Worm (Caenorhabditis elegans) whole organism, late embryonic: ENCODE measurements around the gene Y58A7A.4.
"Not testable (repeated sequence)": the region's sequence is repeated elsewhere in the genome, so short reads cannot be mapped to it uniquely, and the experiment has no call there.

Source experiments
- K02D7.2 ChIP-seq: sonication (generic microtip); optimal IDR thresholded peaks from 2 replicates; lab custom pipeline; 2017; ENCODE audit warnings: mild to moderate bottlenecking, missing genetic modification characterization, missing compliant biosample characterization
- T23F11.4 ChIP-seq: fragments of 200-800 bp; sonication (Bioruptor generic); optimal IDR thresholded peaks from 2 replicates; lab custom pipeline; 2018; ENCODE audit warnings: mild to moderate bottlenecking, missing genetic modification characterization, missing compliant biosample characterization
- Y22D7AL.16 ChIP-seq: sonication (generic microtip); optimal IDR thresholded peaks from 2 replicates; lab custom pipeline; 2016; ENCODE audit warnings: missing genetic modification characterization, missing compliant biosample characterization
- ahr-1 ChIP-seq: sonication (generic microtip); optimal IDR thresholded peaks from 2 replicates; lab custom pipeline; 2016; ENCODE audit warnings: missing genetic modification characterization, missing compliant biosample characterization
- ama-1 ChIP-seq: fragments of 150-350 bp; optimal IDR thresholded peaks from 2 replicates; lab custom pipeline; 2014
- ceh-30 ChIP-seq: fragments of 150-350 bp; optimal IDR thresholded peaks from 2 replicates; lab custom pipeline; 2014; ENCODE audit warnings: missing biosample characterization, missing genetic modification characterization
- ceh-34 ChIP-seq: sonication (generic microtip); optimal IDR thresholded peaks from 2 replicates; lab custom pipeline; 2016; ENCODE audit warnings: mild to moderate bottlenecking, missing genetic modification characterization, missing compliant biosample characterization
- ceh-45 ChIP-seq: fragments of 200-800 bp; sonication (Bioruptor generic); IDR thresholded peaks from 2 replicates; pipeline ENCODE4 v1.3.6; 2022; ENCODE audit warnings: missing genetic modification reagents, missing genetic modification characterization, missing compliant biosample characterization
- ceh-9 ChIP-seq: sonication (generic microtip); optimal IDR thresholded peaks from 2 replicates; lab custom pipeline; 2016; ENCODE audit warnings: mild to moderate bottlenecking, missing genetic modification characterization, inconsistent platforms, missing compliant biosample characterization
- che-1 ChIP-seq: sonication (generic microtip); optimal IDR thresholded peaks from 2 replicates; lab custom pipeline; 2016; ENCODE audit warnings: mild to moderate bottlenecking, missing genetic modification characterization, missing compliant biosample characterization
- dmd-4 ChIP-seq: sonication (generic microtip); optimal IDR thresholded peaks from 2 replicates; lab custom pipeline; 2016; ENCODE audit warnings: borderline replicate concordance, missing genetic modification characterization, missing compliant biosample characterization
- elt-4 ChIP-seq: sonication (generic microtip); optimal IDR thresholded peaks from 2 replicates; lab custom pipeline; 2016; ENCODE audit warnings: missing genetic modification characterization, missing compliant biosample characterization
- fax-1 ChIP-seq: sonication (generic microtip); optimal IDR thresholded peaks from 2 replicates; lab custom pipeline; 2016; ENCODE audit warnings: missing genotype, missing genetic modification characterization, missing compliant biosample characterization
- fkh-10 ChIP-seq: fragments of 150-350 bp; optimal IDR thresholded peaks from 2 replicates; lab custom pipeline; 2014; ENCODE audit warnings: missing biosample characterization, missing genetic modification reagents, missing genetic modification characterization
- fkh-6 ChIP-seq: sonication (generic microtip); optimal IDR thresholded peaks from 2 replicates; lab custom pipeline; 2016; ENCODE audit warnings: missing genetic modification characterization, missing compliant biosample characterization
- hlh-15 ChIP-seq: sonication (generic microtip); optimal IDR thresholded peaks from 2 replicates; lab custom pipeline; 2016; ENCODE audit warnings: missing genetic modification characterization, missing compliant biosample characterization
- hlh-6 ChIP-seq: sonication (generic microtip); optimal IDR thresholded peaks from 2 replicates; lab custom pipeline; 2016; ENCODE audit warnings: missing genotype, missing genetic modification characterization, missing compliant biosample characterization
- lim-6 ChIP-seq: sonication (generic microtip); optimal IDR thresholded peaks from 2 replicates; lab custom pipeline; 2016; ENCODE audit warnings: missing genetic modification characterization, missing compliant biosample characterization
- madf-2 ChIP-seq: sonication (generic microtip); optimal IDR thresholded peaks from 2 replicates; lab custom pipeline; 2017; ENCODE audit warnings: missing genetic modification characterization, missing compliant biosample characterization
- mec-3 ChIP-seq: sonication (generic microtip); optimal IDR thresholded peaks from 2 replicates; lab custom pipeline; 2016; ENCODE audit warnings: borderline replicate concordance, missing genetic modification characterization, missing compliant biosample characterization
- nfya-1 ChIP-seq: sonication (generic microtip); optimal IDR thresholded peaks from 2 replicates; lab custom pipeline; 2017; ENCODE audit warnings: missing genetic modification characterization, mild to moderate bottlenecking, missing compliant biosample characterization, antibody characterized with exemption, moderate library complexity
- nhr-11 ChIP-seq: fragments of 150-350 bp; optimal IDR thresholded peaks from 2 replicates; lab custom pipeline; 2014; ENCODE audit warnings: missing biosample characterization, missing genetic modification characterization
- nhr-232 ChIP-seq: sonication (generic microtip); optimal IDR thresholded peaks from 2 replicates; lab custom pipeline; 2016; ENCODE audit warnings: missing genetic modification characterization, missing compliant biosample characterization
- pag-3 ChIP-seq: sonication (generic microtip); optimal IDR thresholded peaks from 2 replicates; lab custom pipeline; 2016; ENCODE audit warnings: missing compliant biosample characterization, missing genetic modification characterization, borderline replicate concordance
- sdc-2 ChIP-seq: sonication (generic microtip); optimal IDR thresholded peaks from 2 replicates; lab custom pipeline; 2016; ENCODE audit warnings: missing genotype, missing genetic modification characterization, missing compliant biosample characterization
- sox-2 ChIP-seq: fragments of 200-800 bp; sonication (Bioruptor generic); IDR thresholded peaks from 2 replicates; pipeline ENCODE4 v1.3.6; 2022; ENCODE audit warnings: missing genetic modification reagents, missing genetic modification characterization, missing compliant biosample characterization
- sox-4 ChIP-seq: sonication (generic microtip); optimal IDR thresholded peaks from 2 replicates; lab custom pipeline; 2017; ENCODE audit warnings: mild to moderate bottlenecking, missing genetic modification characterization, inconsistent platforms, missing compliant biosample characterization
- tbx-7 ChIP-seq: sonication (generic microtip); optimal IDR thresholded peaks from 2 replicates; lab custom pipeline; 2016; ENCODE audit warnings: missing genotype, missing genetic modification characterization, missing compliant biosample characterization
- unc-3 ChIP-seq, 2 experiments: fragments of 200-800 bp in 1 of 2; sonication (Bioruptor generic) in 1 of 2; sonication (generic microtip) in 1 of 2; conservative IDR thresholded peaks in 1 of 2; optimal IDR thresholded peaks in 1 of 2; 2 replicates each; pipeline versions ENCODE4 v1.3.6 to Lab custom; 2016 to 2022; ENCODE audit warnings: missing compliant biosample characterization in 2 of 2, missing genetic modification characterization in 2 of 2, missing genetic modification reagents in 1 of 2
- unc-42 ChIP-seq: sonication (generic microtip); optimal IDR thresholded peaks from 2 replicates; lab custom pipeline; 2016; ENCODE audit warnings: missing genotype, missing genetic modification characterization, missing compliant biosample characterization
- unc-55 ChIP-seq: sonication (generic microtip); optimal IDR thresholded peaks from 2 replicates; lab custom pipeline; 2017; ENCODE audit warnings: missing biosample characterization, missing genetic modification reagents, missing genetic modification characterization
- zip-5 ChIP-seq: sonication (generic microtip); optimal IDR thresholded peaks from 2 replicates; lab custom pipeline; 2016; ENCODE audit warnings: missing genetic modification characterization, missing compliant biosample characterization

Gene Y58A7A.4

ce11 chrV:5089497-5090134 is 4.8 kb upstream of the Y58A7A.4 start, which contains the start of gene glb-32:
glb-32 (minus strand) TSS chrV:5089547.
- no peak for TF ChIP-seq fkh-10
- TF ChIP-seq sdc-2 = no peak
- no peak for TF ChIP-seq che-1 (tag; lab: Kevin White, UChicago)
- no peak for TF ChIP-seq ahr-1 (tag; lab: Kevin White, UChicago)

- peak; percentile 55 for TF ChIP-seq unc-42 (tag; lab: Kevin White, UChicago)
- TF ChIP-seq fax-1 (tag; lab: Kevin White, UChicago) = no peak
Measured at ce11 chrV:5088311-5088710, 3.5 kb upstream of the Y58A7A.4 start.

ce11 chrV:5086919-5087404 is 2.2 kb upstream of the Y58A7A.4 start, which contains the start of gene Y58A7A.5:
Y58A7A.5 (minus strand) TSS chrV:5086969.
- TF ChIP-seq unc-42 (tag; lab: Kevin White, UChicago) = no peak
- no peak for TF ChIP-seq hlh-15 (tag; lab: Kevin White, UChicago)
- TF ChIP-seq nhr-232 (tag; lab: Kevin White, UChicago) = no peak
- TF ChIP-seq madf-2 (tag; lab: Kevin White, UChicago) = no peak
- TF ChIP-seq hlh-6 = no peak
- no peak for TF ChIP-seq mec-3
- TF ChIP-seq zip-5 = no peak
- no peak for TF ChIP-seq K02D7.2
- TF ChIP-seq fkh-6 (tag; lab: Kevin White, UChicago) = no peak
- no peak for TF ChIP-seq elt-4 (tag; lab: Kevin White, UChicago)
- no peak for TF ChIP-seq Y22D7AL.16
- TF ChIP-seq sox-4 (tag; lab: Kevin White, UChicago) = no peak
- TF ChIP-seq ceh-34 (tag; lab: Kevin White, UChicago) = no peak
- no peak for TF ChIP-seq pag-3 (tag; lab: Kevin White, UChicago)
- no peak for TF ChIP-seq lim-6 (tag; lab: Kevin White, UChicago)
- TF ChIP-seq unc-55 (GFP tag; lab: Kevin White, UChicago) = no peak
- no peak for TF ChIP-seq ama-1
- TF ChIP-seq tbx-7 (tag; lab: Kevin White, UChicago) = no peak
- no peak for TF ChIP-seq dmd-4
- TF ChIP-seq T23F11.4 (GFP tag; lab: Kevin White, UChicago) = no peak

ce11 chrV:5080853-5081338 is 3.9 kb downstream of the Y58A7A.4 start, which contains the start of gene Y58A7A.3:
Y58A7A.3 (minus strand) TSS chrV:5080903.
- TF ChIP-seq nfya-1 (tag; lab: Kevin White, UChicago) (peak; percentile 20), ama-1 (no peak)

ce11 chrV:5075343-5075742 is 9.5 kb downstream of the Y58A7A.4 start:
- TF ChIP-seq ceh-45 (GFP tag; lab: Robert Waterston, UW) = peak; percentile 84
- peak; percentile 60 for TF ChIP-seq unc-3 (GFP tag; conservative IDR thresholded peaks at IDR 0.05; lab: Robert Waterston, UW)
- TF ChIP-seq unc-3 (tag; optimal IDR thresholded peaks at IDR 0.05; lab: Kevin White, UChicago) = not testable (repeated sequence)
- 0 out of 2 replicates have a peak, but pooled peaks have one; percentile 40 for TF ChIP-seq sox-2

ce11 chrV:5072082-5072481 is 12.7 kb downstream of the Y58A7A.4 start, which contains the start of gene Y58A7A.2:
Y58A7A.2 (minus strand) TSS chrV:5072182.
- no peak for TF ChIP-seq ceh-30
- TF ChIP-seq hlh-15 (tag; lab: Kevin White, UChicago) = no peak
- TF ChIP-seq nhr-11 (tag; lab: Kevin White, UChicago) = no peak
- TF ChIP-seq ceh-9 (tag; lab: Kevin White, UChicago) = no peak
